Worm (Caenorhabditis elegans): ENCODE data around the gene T06C12.9.

Gene T06C12.9

ce11 chrV:15872273-15872672 is 13.6 kb downstream of the T06C12.9 start, which contains the start of gene str-56:
Gene str-56 (plus strand): TSS chrV:15872573.
- TF ChIP-seq flt-1 (GFP tag; IDR thresholded peaks at IDR 0.05) (no peak), F13C5.2 (tag; optimal IDR thresholded peaks at IDR 0.05) (no peak), tbx-11 (GFP tag; IDR thresholded peaks at IDR 0.05) (no peak), tra-4 (tag; optimal IDR thresholded peaks at IDR 0.05) (no peak), hmg-4 (GFP tag; optimal IDR thresholded peaks at IDR 0.05) (no peak)

DNA sequence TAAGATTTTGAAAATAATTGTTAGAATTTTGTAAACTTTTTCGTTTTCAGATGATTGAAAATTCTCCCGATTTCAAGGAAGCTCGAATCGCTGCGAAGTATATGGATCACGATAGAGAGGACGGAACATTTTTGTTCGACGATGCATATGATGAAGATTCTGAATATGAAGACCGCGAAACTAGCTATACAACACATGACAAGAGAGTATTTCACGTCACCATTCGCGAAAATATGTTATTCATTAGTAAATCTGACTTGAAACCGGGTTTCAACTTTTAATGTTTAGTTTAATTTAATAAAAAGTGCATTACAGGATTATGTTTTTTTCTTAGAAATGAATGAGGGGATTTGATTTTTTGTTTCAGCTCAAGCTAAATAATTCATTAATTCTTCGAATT is 15.5 kb downstream of the T06C12.9 start, which contains the start of gene str-57:
TSS of gene str-57 (plus strand) at position 301 of the 400 bp plus-strand sequence.
- TF ChIP-seq hnd-1 (tag; optimal IDR thresholded peaks at IDR 0.05) (no peak), flt-1 (GFP tag; IDR thresholded peaks at IDR 0.05) (no peak), ama-1 (optimal IDR thresholded peaks at IDR 0.05) (no peak), tra-4 (tag; optimal IDR thresholded peaks at IDR 0.05) (no peak), aly-1 (tag; optimal IDR thresholded peaks at IDR 0.05) (no peak), scrt-1 (GFP tag; IDR thresholded peaks at IDR 0.05) (no peak), B0310.2 (tag; optimal IDR thresholded peaks at IDR 0.05) (no peak), sea-1 (GFP tag; conservative IDR thresholded peaks at IDR 0.05) (no peak), ets-7 (tag; optimal IDR thresholded peaks at IDR 0.05) (no peak), F13C5.2 (tag; optimal IDR thresholded peaks at IDR 0.05) (no peak), hmbx-1 (tag; optimal IDR thresholded peaks at IDR 0.05) (no peak), tbx-37 (GFP tag; conservative IDR thresholded peaks at IDR 0.05) (no peak), pes-1 (GFP tag; IDR thresholded peaks at IDR 0.05) (no peak), ceh-13 (GFP tag; optimal IDR thresholded peaks at IDR 0.05) (no peak), tbx-11 (GFP tag; IDR thresholded peaks at IDR 0.05) (no peak), ceh-36 (tag; optimal IDR thresholded peaks at IDR 0.05) (no peak), hmg-4 (GFP tag; optimal IDR thresholded peaks at IDR 0.05) (no peak)

- TF ChIP-seq pes-1 (GFP tag; IDR thresholded peaks at IDR 0.05), result no peak
- TF ChIP-seq tbx-11 (GFP tag; IDR thresholded peaks at IDR 0.05), result no peak
- TF ChIP-seq hnd-1 (tag; optimal IDR thresholded peaks at IDR 0.05), result no peak
- no peak for TF ChIP-seq ceh-36 (tag; optimal IDR thresholded peaks at IDR 0.05)
- no peak for TF ChIP-seq flt-1 (GFP tag; IDR thresholded peaks at IDR 0.05)
- TF ChIP-seq hmg-4 (GFP tag; optimal IDR thresholded peaks at IDR 0.05), result no peak
- no peak for TF ChIP-seq ama-1 (optimal IDR thresholded peaks at IDR 0.05)
- TF ChIP-seq sea-1 (GFP tag; conservative IDR thresholded peaks at IDR 0.05), result no peak
- no peak for TF ChIP-seq tra-4 (tag; optimal IDR thresholded peaks at IDR 0.05)
- no peak for TF ChIP-seq ceh-13 (GFP tag; optimal IDR thresholded peaks at IDR 0.05)
- TF ChIP-seq F13C5.2 (tag; optimal IDR thresholded peaks at IDR 0.05), result no peak
- no peak for TF ChIP-seq B0310.2 (tag; optimal IDR thresholded peaks at IDR 0.05)
- TF ChIP-seq scrt-1 (GFP tag; IDR thresholded peaks at IDR 0.05), result no peak
- TF ChIP-seq ets-7 (tag; optimal IDR thresholded peaks at IDR 0.05), result no peak
- no peak for TF ChIP-seq aly-1 (tag; optimal IDR thresholded peaks at IDR 0.05)
- no peak for TF ChIP-seq tbx-37 (GFP tag; conservative IDR thresholded peaks at IDR 0.05)
- no peak for TF ChIP-seq hmbx-1 (tag; optimal IDR thresholded peaks at IDR 0.05)
Observed at ce11 chrV:15867373-15867772, 18.5 kb downstream of the T06C12.9 start, which contains the start of gene fbxa-197. Gene fbxa-197 (plus strand): TSS chrV:15867673.

DNA sequence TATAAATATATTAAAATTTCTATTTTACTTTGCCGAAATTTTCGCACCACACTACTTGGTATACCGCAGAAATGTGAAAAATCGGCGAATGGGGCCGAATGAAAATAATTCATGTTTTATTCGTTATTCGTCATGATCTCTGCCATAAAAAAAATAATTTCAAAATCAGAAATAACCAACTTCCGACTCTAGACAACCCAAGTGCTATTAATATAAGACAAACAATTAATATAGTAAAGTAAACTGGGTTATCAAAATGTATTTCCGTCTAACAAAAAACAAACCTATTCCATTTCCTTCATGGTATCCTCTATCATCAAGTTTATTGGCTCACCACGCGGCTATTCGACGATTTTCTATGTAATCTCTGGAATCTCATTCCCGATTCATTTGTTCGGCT is 20.0 kb downstream of the T06C12.9 start, which contains the start of gene srh-293:
TSS of gene srh-293 (plus strand) at position 301 of the 400 bp plus-strand sequence.
- TF ChIP-seq ceh-13 (GFP tag; optimal IDR thresholded peaks at IDR 0.05) (no peak), ceh-36 (tag; optimal IDR thresholded peaks at IDR 0.05) (no peak), hnd-1 (tag; optimal IDR thresholded peaks at IDR 0.05) (no peak), tbx-11 (GFP tag; IDR thresholded peaks at IDR 0.05) (no peak), B0310.2 (tag; optimal IDR thresholded peaks at IDR 0.05) (no peak), scrt-1 (GFP tag; IDR thresholded peaks at IDR 0.05) (no peak)

ce11 chrV:15863042-15863441 is 22.8 kb downstream of the T06C12.9 start, which contains the start of gene srh-299:
Gene srh-299 (plus strand): TSS chrV:15863342.
- no peak for TF ChIP-seq B0310.2 (tag; optimal IDR thresholded peaks at IDR 0.05)
- no peak for TF ChIP-seq tbx-37 (GFP tag; conservative IDR thresholded peaks at IDR 0.05)
- TF ChIP-seq aly-1 (tag; optimal IDR thresholded peaks at IDR 0.05), result no peak
- no peak for TF ChIP-seq hnd-1 (tag; optimal IDR thresholded peaks at IDR 0.05)
- TF ChIP-seq tra-4 (tag; optimal IDR thresholded peaks at IDR 0.05), result no peak
- no peak for TF ChIP-seq ceh-13 (GFP tag; optimal IDR thresholded peaks at IDR 0.05)
- TF ChIP-seq scrt-1 (GFP tag; IDR thresholded peaks at IDR 0.05), result no peak
- TF ChIP-seq hmbx-1 (tag; optimal IDR thresholded peaks at IDR 0.05), result no peak
- no peak for TF ChIP-seq ets-7 (tag; optimal IDR thresholded peaks at IDR 0.05)
- TF ChIP-seq ceh-36 (tag; optimal IDR thresholded peaks at IDR 0.05), result no peak
- TF ChIP-seq flt-1 (GFP tag; IDR thresholded peaks at IDR 0.05), result no peak
- no peak for TF ChIP-seq pes-1 (GFP tag; IDR thresholded peaks at IDR 0.05)
- no peak for TF ChIP-seq sea-1 (GFP tag; conservative IDR thresholded peaks at IDR 0.05)
- TF ChIP-seq tbx-11 (GFP tag; IDR thresholded peaks at IDR 0.05), result no peak
- TF ChIP-seq ama-1 (optimal IDR thresholded peaks at IDR 0.05), result no peak
- TF ChIP-seq hmg-4 (GFP tag; optimal IDR thresholded peaks at IDR 0.05), result no peak
- no peak for TF ChIP-seq F13C5.2 (tag; optimal IDR thresholded peaks at IDR 0.05)

DNA sequence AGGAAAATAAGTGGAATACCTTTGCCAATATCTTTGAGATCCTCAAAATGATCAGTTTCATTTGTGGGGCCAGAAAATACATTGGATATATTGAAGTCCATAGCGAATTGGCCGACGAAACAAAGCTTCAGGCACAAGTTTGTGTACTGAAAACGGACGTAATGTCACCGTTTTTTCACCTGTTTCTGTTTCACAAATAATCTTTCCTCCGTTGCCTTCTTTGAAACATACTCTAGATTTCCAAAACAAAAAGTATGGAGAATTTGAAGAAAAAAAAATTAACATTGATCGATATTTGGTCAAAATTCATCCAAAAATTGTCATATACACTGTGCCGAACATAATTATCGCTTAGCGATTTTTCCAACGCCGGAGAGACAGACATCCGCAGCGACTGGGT is 23.3 kb downstream of the T06C12.9 start, which contains the start of gene srz-12:
TSS of gene srz-12 (minus strand) at position 101 of the 400 bp plus-strand sequence.
- TF ChIP-seq hmbx-1 (tag; optimal IDR thresholded peaks at IDR 0.05), result no peak
- no peak for TF ChIP-seq hnd-1 (tag; optimal IDR thresholded peaks at IDR 0.05)
- TF ChIP-seq ama-1 (optimal IDR thresholded peaks at IDR 0.05), result no peak
- TF ChIP-seq tbx-11 (GFP tag; IDR thresholded peaks at IDR 0.05), result no peak
- no peak for TF ChIP-seq tbx-37 (GFP tag; conservative IDR thresholded peaks at IDR 0.05)
- TF ChIP-seq hmg-4 (GFP tag; optimal IDR thresholded peaks at IDR 0.05), result no peak
- no peak for TF ChIP-seq ceh-36 (tag; optimal IDR thresholded peaks at IDR 0.05)
- TF ChIP-seq tra-4 (tag; optimal IDR thresholded peaks at IDR 0.05), result no peak
- TF ChIP-seq aly-1 (tag; optimal IDR thresholded peaks at IDR 0.05), result no peak
- no peak for TF ChIP-seq B0310.2 (tag; optimal IDR thresholded peaks at IDR 0.05)
- TF ChIP-seq F13C5.2 (tag; optimal IDR thresholded peaks at IDR 0.05), result no peak
- no peak for TF ChIP-seq ets-7 (tag; optimal IDR thresholded peaks at IDR 0.05)
- TF ChIP-seq scrt-1 (GFP tag; IDR thresholded peaks at IDR 0.05), result no peak
- no peak for TF ChIP-seq ceh-13 (GFP tag; optimal IDR thresholded peaks at IDR 0.05)
- no peak for TF ChIP-seq pes-1 (GFP tag; IDR thresholded peaks at IDR 0.05)
- TF ChIP-seq flt-1 (GFP tag; IDR thresholded peaks at IDR 0.05), result no peak
- no peak for TF ChIP-seq sea-1 (GFP tag; conservative IDR thresholded peaks at IDR 0.05)

DNA sequence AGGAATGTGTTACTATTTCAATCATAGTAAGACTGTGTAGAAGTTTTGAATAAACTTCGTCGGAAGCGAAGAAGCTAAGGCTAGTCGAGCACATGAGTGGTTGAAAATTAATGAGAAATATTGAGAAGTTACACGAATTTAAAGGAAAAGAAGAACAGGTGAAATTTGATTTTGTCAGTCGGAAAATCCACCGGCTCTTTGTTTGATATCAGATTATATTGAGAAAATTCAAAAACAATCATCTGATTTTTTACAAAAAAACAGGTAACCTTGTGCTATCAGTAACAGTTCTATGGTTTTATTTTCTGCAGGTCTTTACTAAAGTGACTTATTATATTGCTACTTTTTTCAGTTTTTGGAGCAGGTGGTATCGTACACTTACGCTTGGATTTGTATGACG is 27.6 kb downstream of the T06C12.9 start, which contains the start of gene srh-148:
TSS of gene srh-148 (minus strand) at position 101 of the 400 bp plus-strand sequence.
- TF ChIP-seq pes-1 (GFP tag; IDR thresholded peaks at IDR 0.05), result no peak
- TF ChIP-seq ceh-36 (tag; optimal IDR thresholded peaks at IDR 0.05), result no peak
